Fruit fly (Drosophila melanogaster): ENCODE results near the gene Ugt303B1.

DNA sequence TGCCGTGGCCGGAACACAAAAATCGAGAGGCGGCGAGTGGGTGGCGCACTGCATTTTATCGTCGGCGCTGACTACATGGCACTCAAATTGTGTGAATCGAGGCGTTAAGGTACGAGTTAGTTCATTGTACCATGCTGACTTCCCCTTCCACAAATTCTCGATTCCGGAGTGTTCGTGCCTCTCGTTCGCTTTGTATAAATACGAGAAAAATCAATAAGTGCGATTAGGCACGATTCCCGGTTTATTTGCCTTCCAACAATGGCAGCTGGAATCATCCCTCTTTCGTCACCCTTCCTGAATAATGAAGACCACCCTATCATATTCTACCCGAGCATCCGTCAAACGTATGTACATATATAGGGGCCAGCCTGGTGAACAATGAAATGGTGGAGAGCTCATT is 40.1 kb upstream of the Ugt303B1 start:
- TF ChIP-seq CG10631 (GFP tag; optimal IDR thresholded peaks at IDR 0.05) (no peak), CG1621 (tag; optimal IDR thresholded peaks at IDR 0.05) (no peak), CG34406 (GFP tag; optimal IDR thresholded peaks at IDR 0.05) (no peak), Hr39 (GFP tag; optimal IDR thresholded peaks at IDR 0.05) (no peak), CG6163 (GFP tag; IDR thresholded peaks at IDR 0.05) (no peak), Smox (GFP tag; optimal IDR thresholded peaks at IDR 0.05) (no peak), CG6854 (GFP tag; optimal IDR thresholded peaks at IDR 0.05) (no peak), svp (GFP tag) (no peak), Gug (GFP tag; IDR thresholded peaks at IDR 0.05) (no peak)

Measured in whole organism, prepupa.